Worm (Caenorhabditis elegans): ENCODE results near the gene srab-14.

The srab-14 gene

ce11 chrII:7494155-7494554 is 5.1 kb downstream of the srab-14 start, which contains the start of gene R10H1.1:
Gene R10H1.1, plus strand, starts transcription at chrII:7494455.
- TF ChIP-seq ceh-43 (GFP tag; optimal IDR thresholded peaks at IDR 0.05) (no peak), nhr-12 (tag; optimal IDR thresholded peaks at IDR 0.05) (no peak), M03D4.4 (tag; optimal IDR thresholded peaks at IDR 0.05) (no peak), ham-2 (GFP tag; optimal IDR thresholded peaks at IDR 0.05) (no peak), ztf-11 (tag; optimal IDR thresholded peaks at IDR 0.05) (no peak), hlh-1 (tag; optimal IDR thresholded peaks at IDR 0.05) (no peak)

DNA sequence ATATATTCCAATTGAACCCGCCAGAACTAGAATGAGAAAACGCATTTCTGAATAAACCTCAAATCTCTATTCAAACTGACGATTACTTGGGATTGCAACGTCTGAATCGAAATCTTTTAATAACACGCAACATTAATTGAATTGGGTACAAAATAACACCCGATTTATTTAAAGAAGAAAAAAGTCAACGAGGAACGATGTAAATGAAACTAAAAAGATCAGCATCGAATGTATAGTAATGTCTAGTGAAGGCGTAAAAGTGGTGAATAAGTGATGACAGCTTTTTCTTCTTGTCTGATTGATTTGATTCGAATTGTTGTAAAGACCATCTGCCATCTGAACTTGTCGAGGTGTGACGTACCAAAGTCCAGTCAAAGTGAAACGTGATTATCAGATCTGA is 5.7 kb downstream of the srab-14 start, which contains the start of gene nas-23:
nas-23 (minus strand) TSS at position 101 of the 400 bp plus-strand sequence.
- TF ChIP-seq lin-13 (tag; optimal IDR thresholded peaks at IDR 0.05) (no peak), nhr-12 (tag; optimal IDR thresholded peaks at IDR 0.05) (no peak), ham-2 (GFP tag; optimal IDR thresholded peaks at IDR 0.05) (no peak), zip-8 (tag; optimal IDR thresholded peaks at IDR 0.05) (no peak), lin-32 (GFP tag; optimal IDR thresholded peaks at IDR 0.05) (no peak), mab-5 (tag; optimal IDR thresholded peaks at IDR 0.05) (no peak), ceh-83 (GFP tag; optimal IDR thresholded peaks at IDR 0.05) (no peak), mep-1 (tag; optimal IDR thresholded peaks at IDR 0.05) (no peak), M03D4.4 (tag; optimal IDR thresholded peaks at IDR 0.05) (no peak), mls-2 (tag; optimal IDR thresholded peaks at IDR 0.05) (no peak), elt-3 (tag; optimal IDR thresholded peaks at IDR 0.05) (no peak), snpc-4 (tag; optimal IDR thresholded peaks at IDR 0.05) (no peak), unc-62 (GFP tag; optimal IDR thresholded peaks at IDR 0.05) (no peak), cnd-1 (tag; optimal IDR thresholded peaks at IDR 0.05) (no peak), bed-3 (GFP tag; optimal IDR thresholded peaks at IDR 0.05) (no peak), unc-120 (tag; optimal IDR thresholded peaks at IDR 0.05; ENCODE audit: poor library complexity, severe bottlenecking) (no peak), ces-1 (GFP tag; optimal IDR thresholded peaks at IDR 0.05) (no peak)

- no peak for TF ChIP-seq elt-3 (tag; optimal IDR thresholded peaks at IDR 0.05)
- no peak for TF ChIP-seq nhr-12 (tag; optimal IDR thresholded peaks at IDR 0.05)
- no peak for TF ChIP-seq nhr-76 (tag; optimal IDR thresholded peaks at IDR 0.05)
- no peak for TF ChIP-seq flh-1 (GFP tag; optimal IDR thresholded peaks at IDR 0.05)
- no peak for TF ChIP-seq ham-2 (GFP tag; optimal IDR thresholded peaks at IDR 0.05)
- no peak for TF ChIP-seq ceh-39 (tag; optimal IDR thresholded peaks at IDR 0.05)
- TF ChIP-seq nhr-237 (tag; optimal IDR thresholded peaks at IDR 0.05): no peak
- TF ChIP-seq elt-1 (tag; optimal IDR thresholded peaks at IDR 0.05; ENCODE audit: borderline replicate concordance, insufficient read depth): no peak
- TF ChIP-seq unc-39 (tag; optimal IDR thresholded peaks at IDR 0.05): no peak
- TF ChIP-seq snpc-4 (tag; optimal IDR thresholded peaks at IDR 0.05): no peak
- TF ChIP-seq bed-3 (GFP tag; optimal IDR thresholded peaks at IDR 0.05): no peak
- TF ChIP-seq hlh-1 (tag; optimal IDR thresholded peaks at IDR 0.05): no peak
- TF ChIP-seq ceh-83 (GFP tag; optimal IDR thresholded peaks at IDR 0.05): no peak
- no peak for TF ChIP-seq ceh-43 (GFP tag; optimal IDR thresholded peaks at IDR 0.05)
Measured at ce11 chrII:7489605-7490004, 9.7 kb downstream of the srab-14 start, which contains the start of gene D1022.9. Gene D1022.9, minus strand, starts transcription at chrII:7489705.

ce11 chrII:7483009-7483408 is 16.3 kb downstream of the srab-14 start, which contains the start of gene cah-2:
Gene cah-2, minus strand, starts transcription at chrII:7483109.
- TF ChIP-seq elt-1 (tag; optimal IDR thresholded peaks at IDR 0.05; ENCODE audit: borderline replicate concordance, insufficient read depth) (no peak), ces-1 (GFP tag; optimal IDR thresholded peaks at IDR 0.05) (no peak), tbx-8 (GFP tag; optimal IDR thresholded peaks at IDR 0.05) (no peak), cnd-1 (tag; optimal IDR thresholded peaks at IDR 0.05) (no peak), lin-13 (tag; optimal IDR thresholded peaks at IDR 0.05) (no peak), nhr-28 (tag; optimal IDR thresholded peaks at IDR 0.05) (no peak), nhr-76 (tag; optimal IDR thresholded peaks at IDR 0.05) (no peak), elt-3 (tag; optimal IDR thresholded peaks at IDR 0.05) (no peak), ceh-43 (GFP tag; optimal IDR thresholded peaks at IDR 0.05) (no peak), nhr-12 (tag; optimal IDR thresholded peaks at IDR 0.05) (no peak), drap-1 (GFP tag; optimal IDR thresholded peaks at IDR 0.05) (no peak), mls-2 (tag; optimal IDR thresholded peaks at IDR 0.05) (no peak), unc-62 (GFP tag; optimal IDR thresholded peaks at IDR 0.05) (no peak), ham-2 (GFP tag; optimal IDR thresholded peaks at IDR 0.05) (no peak), blmp-1 (tag; optimal IDR thresholded peaks at IDR 0.05) (no peak)

- TF ChIP-seq ces-1 (GFP tag; optimal IDR thresholded peaks at IDR 0.05) (peak; percentile 65), tbx-8 (GFP tag; optimal IDR thresholded peaks at IDR 0.05) (no peak), lsy-2 (tag; optimal IDR thresholded peaks at IDR 0.05) (peak; percentile 63), nhr-76 (tag; optimal IDR thresholded peaks at IDR 0.05) (no peak), hlh-1 (tag; optimal IDR thresholded peaks at IDR 0.05) (no peak), mls-2 (tag; optimal IDR thresholded peaks at IDR 0.05) (peak; percentile 22), pha-4 (tag; optimal IDR thresholded peaks at IDR 0.05) (no peak), M03D4.4 (tag; optimal IDR thresholded peaks at IDR 0.05) (peak; percentile 29), mep-1 (tag; optimal IDR thresholded peaks at IDR 0.05) (peak; percentile 57), zip-8 (tag; optimal IDR thresholded peaks at IDR 0.05) (no peak), ham-2 (GFP tag; optimal IDR thresholded peaks at IDR 0.05) (peak; percentile 16), ztf-11 (tag; optimal IDR thresholded peaks at IDR 0.05) (no peak), ceh-39 (tag; optimal IDR thresholded peaks at IDR 0.05) (no peak), elt-3 (tag; optimal IDR thresholded peaks at IDR 0.05) (no peak), nhr-12 (tag; optimal IDR thresholded peaks at IDR 0.05) (no peak), sptf-1 (tag; optimal IDR thresholded peaks at IDR 0.05) (peak; percentile 62), drap-1 (GFP tag; optimal IDR thresholded peaks at IDR 0.05) (peak; percentile 40), snpc-4 (tag; optimal IDR thresholded peaks at IDR 0.05) (no peak), cnd-1 (tag; optimal IDR thresholded peaks at IDR 0.05) (no peak), unc-62 (GFP tag; optimal IDR thresholded peaks at IDR 0.05) (no peak), nhr-2 (tag; optimal IDR thresholded peaks at IDR 0.05) (no peak), unc-120 (tag; optimal IDR thresholded peaks at IDR 0.05; ENCODE audit: poor library complexity, severe bottlenecking) (peak; percentile 51), lin-32 (GFP tag; optimal IDR thresholded peaks at IDR 0.05) (no peak), elt-1 (tag; optimal IDR thresholded peaks at IDR 0.05; ENCODE audit: borderline replicate concordance, insufficient read depth) (no peak), lin-13 (tag; optimal IDR thresholded peaks at IDR 0.05) (peak; percentile 58), sem-2 (GFP tag; optimal IDR thresholded peaks at IDR 0.05) (no peak), mab-5 (tag; optimal IDR thresholded peaks at IDR 0.05) (no peak)
Measured at ce11 chrII:7478487-7479234, 20.6 kb downstream of the srab-14 start, which contains the start of the genes aka-1 and ubc-6. Gene aka-1, minus strand, starts transcription at chrII:7478537. Gene ubc-6, plus strand, starts transcription at chrII:7479187.
